Worm (Caenorhabditis elegans): ENCODE results near the gene spl-2.

spl-2 gene

ce11 chrV:9157597-9157996 is 10.9 kb upstream of the spl-2 start:
- no peak for TF ChIP-seq ets-4 (GFP tag; optimal IDR thresholded peaks at IDR 0.05)
- TF ChIP-seq xnd-1 (tag; optimal IDR thresholded peaks at IDR 0.05), result no peak
- no peak for TF ChIP-seq T26A5.8 (tag; optimal IDR thresholded peaks at IDR 0.05)
- no peak for TF ChIP-seq F52B5.7 (tag; optimal IDR thresholded peaks at IDR 0.05)
- no peak for TF ChIP-seq mes-4 (tag; optimal IDR thresholded peaks at IDR 0.05)

- TF ChIP-seq zfh-2 (GFP tag; conservative IDR thresholded peaks at IDR 0.05) (no peak), K12H6.12 (tag; optimal IDR thresholded peaks at IDR 0.05) (no peak), cebp-2 (GFP tag; IDR thresholded peaks at IDR 0.05) (no peak), zim-3 (tag; optimal IDR thresholded peaks at IDR 0.05) (no peak), lag-1 (GFP tag; IDR thresholded peaks at IDR 0.05) (no peak), dox-1 (GFP tag; IDR thresholded peaks at IDR 0.05) (no peak), aptf-3 (GFP tag; IDR thresholded peaks at IDR 0.05) (no peak), nfya-1 (tag; optimal IDR thresholded peaks at IDR 0.05; ENCODE audit: borderline replicate concordance, insufficient read depth) (no peak), bed-1 (GFP tag; IDR thresholded peaks at IDR 0.05) (no peak), nhr-179 (tag; optimal IDR thresholded peaks at IDR 0.05) (no peak)
These were observed 10.0 kb upstream of the spl-2 start, which contains the start of gene B0222.15 for ce11 chrV:9156679-9157078. Gene B0222.15, minus strand, starts transcription at chrV:9156779.

ce11 chrV:9155616-9156015 is 8.9 kb upstream of the spl-2 start:
- TF ChIP-seq egrh-3 (GFP tag; IDR thresholded peaks at IDR 0.05) (no peak), ztf-22 (GFP tag; optimal IDR thresholded peaks at IDR 0.05) (no peak), madf-6 (GFP tag; IDR thresholded peaks at IDR 0.05) (no peak), nfya-1 (tag; optimal IDR thresholded peaks at IDR 0.05; ENCODE audit: borderline replicate concordance, insufficient read depth) (no peak), unc-130 (GFP tag; optimal IDR thresholded peaks at IDR 0.05) (no peak), aptf-3 (GFP tag; IDR thresholded peaks at IDR 0.05) (no peak), ztf-26 (tag; optimal IDR thresholded peaks at IDR 0.05) (peak; percentile 5)

- no peak for TF ChIP-seq mes-4 (tag; optimal IDR thresholded peaks at IDR 0.05)
- TF ChIP-seq B0336.3 (GFP tag; IDR thresholded peaks at IDR 0.05), result no peak
- no peak for TF ChIP-seq lin-35 (GFP tag; optimal IDR thresholded peaks at IDR 0.05)
- TF ChIP-seq tbx-9 (tag; optimal IDR thresholded peaks at IDR 0.05; ENCODE audit: borderline replicate concordance), result no peak
- no peak for TF ChIP-seq attf-3 (GFP tag; conservative IDR thresholded peaks at IDR 0.05)
- no peak for TF ChIP-seq attf-6 (GFP tag; IDR thresholded peaks at IDR 0.05)
- no peak for TF ChIP-seq repo-1 (tag; optimal IDR thresholded peaks at IDR 0.05)
- no peak for TF ChIP-seq B0035.1 (tag; optimal IDR thresholded peaks at IDR 0.05)
- no peak for TF ChIP-seq lsy-27 (tag; optimal IDR thresholded peaks at IDR 0.05; ENCODE audit: borderline replicate concordance, insufficient read depth)
- no peak for TF ChIP-seq Y95B8A.8 (GFP tag; IDR thresholded peaks at IDR 0.05)
- TF ChIP-seq tbp1 (GFP tag; optimal IDR thresholded peaks at IDR 0.05), result no peak
- no peak for TF ChIP-seq lin-54 (GFP tag; optimal IDR thresholded peaks at IDR 0.05)
- no peak for TF ChIP-seq snpc-4 (GFP tag; optimal IDR thresholded peaks at IDR 0.05)
- no peak for TF ChIP-seq snpc-4 (tag; optimal IDR thresholded peaks at IDR 0.05)
- no peak for TF ChIP-seq tlf-1 (GFP tag; optimal IDR thresholded peaks at IDR 0.05)
- TF ChIP-seq let-526 (GFP tag; IDR thresholded peaks at IDR 0.05), result no peak
- TF ChIP-seq F37B4.10 (GFP tag; IDR thresholded peaks at IDR 0.05), result no peak
- TF ChIP-seq zim-3 (tag; optimal IDR thresholded peaks at IDR 0.05), result no peak
These were observed 8.1 kb upstream of the spl-2 start, which contains the start of gene B0222.5 for ce11 chrV:9154772-9155171. Gene B0222.5, minus strand, starts transcription at chrV:9154872.
